Fruit fly (Drosophila melanogaster) whole organism, embryonic: ENCODE data around the gene CG5762.

Experiments used
- CG12071 ChIP-seq: fragments of 200-800 bp; sonication (Bioruptor generic); optimal IDR thresholded peaks from 3 replicates; lab custom pipeline; 2018; ENCODE audit warnings: missing biosample characterization, mild to moderate bottlenecking, missing genetic modification characterization
- CG12236 ChIP-seq: fragments of 200-800 bp; sonication (Bioruptor generic); optimal IDR thresholded peaks from 2 replicates; lab custom pipeline; 2016; ENCODE audit warnings: missing biosample characterization, missing genetic modification characterization
- CG1233 ChIP-seq: fragments of 200-800 bp; sonication (Bioruptor generic); optimal IDR thresholded peaks from 4 replicates; lab custom pipeline; 2018; ENCODE audit warnings: missing biosample characterization, mild to moderate bottlenecking, missing genetic modification characterization
- CG13624 ChIP-seq: fragments of 200-800 bp; sonication (Bioruptor generic); optimal IDR thresholded peaks from 2 replicates; lab custom pipeline; 2016; ENCODE audit warnings: missing biosample characterization, missing genetic modification characterization
- CG14441 ChIP-seq: fragments of 200-800 bp; sonication (Bioruptor generic); IDR thresholded peaks from 2 replicates; pipeline ENCODE4 v1.3.6; 2022; ENCODE audit warnings: missing biosample characterization, missing genetic modification characterization
- CG1529 ChIP-seq: fragments of 200-800 bp; sonication (Bioruptor generic); optimal IDR thresholded peaks from 3 replicates; lab custom pipeline; 2018; ENCODE audit warnings: missing biosample characterization, missing genetic modification characterization
- CG17186 ChIP-seq: fragments of 200-800 bp; sonication (Bioruptor generic); optimal IDR thresholded peaks from 3 replicates; lab custom pipeline; 2017; ENCODE audit warnings: missing biosample characterization, missing genetic modification reagents, missing genetic modification characterization
- CG2120 ChIP-seq: fragments of 200-800 bp; sonication (Bioruptor generic); optimal IDR thresholded peaks from 3 replicates; lab custom pipeline; 2016; ENCODE audit warnings: missing biosample characterization, missing genetic modification characterization
- CG2129 ChIP-seq: fragments of 200-800 bp; sonication (Bioruptor generic); IDR thresholded peaks from 2 replicates; pipeline ENCODE4 v1.3.6; 2022; ENCODE audit warnings: missing biosample characterization, missing genetic modification characterization; ENCODE audit not compliant: partially characterized antibody
- CG2199 ChIP-seq: fragments of 200-800 bp; sonication (Bioruptor generic); IDR thresholded peaks from 3 replicates; pipeline ENCODE4 v1.3.6; 2022; ENCODE audit warnings: missing biosample characterization, missing genetic modification characterization
- CG31441 ChIP-seq: fragments of 200-800 bp; sonication (Bioruptor generic); IDR thresholded peaks from 2 replicates; pipeline ENCODE4 v1.3.6; 2022; ENCODE audit warnings: missing biosample characterization, missing genetic modification characterization
- CG3407 ChIP-seq: fragments of 200-800 bp; sonication (Bioruptor generic); optimal IDR thresholded peaks from 2 replicates; lab custom pipeline; 2018; ENCODE audit warnings: missing biosample characterization, mild to moderate bottlenecking, missing genetic modification characterization
- CG4360 ChIP-seq: fragments of 200-800 bp; sonication (Bioruptor generic); IDR thresholded peaks from 2 replicates; pipeline ENCODE4 v1.3.6; 2022; ENCODE audit warnings: missing biosample characterization, missing genetic modification characterization
- CG5953 ChIP-seq: fragments of 200-800 bp; sonication (Bioruptor generic); IDR thresholded peaks from 2 replicates; pipeline ENCODE4 v1.3.6; 2022; ENCODE audit warnings: missing biosample characterization, missing genetic modification characterization
- CG6654 ChIP-seq: fragments of 200-800 bp; sonication (Bioruptor generic); optimal IDR thresholded peaks from 2 replicates; lab custom pipeline; 2017; ENCODE audit warnings: missing biosample characterization, mild to moderate bottlenecking, missing genetic modification characterization
- CG6813 ChIP-seq: fragments of 200-800 bp; sonication (Bioruptor generic); optimal IDR thresholded peaks from 2 replicates; lab custom pipeline; 2017; ENCODE audit warnings: missing biosample characterization, missing genetic modification characterization, mild to moderate bottlenecking, moderate library complexity, missing genetic modification reagents
- CG7786 ChIP-seq: fragments of 200-800 bp; sonication (Bioruptor generic); optimal IDR thresholded peaks from 2 replicates; lab custom pipeline; 2016; ENCODE audit warnings: missing biosample characterization, missing genetic modification characterization
- CG7839 ChIP-seq: fragments of 200-800 bp; sonication (Bioruptor generic); optimal IDR thresholded peaks from 3 replicates; lab custom pipeline; 2018; ENCODE audit warnings: missing biosample characterization, mild to moderate bottlenecking, missing genetic modification characterization, moderate library complexity
- CG9609 ChIP-seq: fragments of 200-800 bp; sonication (Bioruptor generic); optimal IDR thresholded peaks from 3 replicates; lab custom pipeline; 2016; ENCODE audit warnings: missing biosample characterization, missing genetic modification characterization
- CG9932 ChIP-seq: fragments of 200-800 bp; sonication (Bioruptor generic); IDR thresholded peaks from 2 replicates; pipeline ENCODE4 v1.3.6; 2022; ENCODE audit warnings: missing biosample characterization, missing genetic modification characterization
- Chrac-16 ChIP-seq: fragments of 200-800 bp; sonication (Bioruptor generic); optimal IDR thresholded peaks from 3 replicates; lab custom pipeline; 2016; ENCODE audit warnings: missing biosample characterization, missing genetic modification characterization
- Dll ChIP-seq: fragments of 200-800 bp; sonication (Bioruptor generic); IDR thresholded peaks from 4 replicates; pipeline ENCODE4 v1.3.6; 2022; ENCODE audit warnings: missing biosample characterization, missing genetic modification characterization; ENCODE audit not compliant: partially characterized antibody
- Doc2 ChIP-seq: fragments of 200-800 bp; sonication (Bioruptor generic); IDR thresholded peaks from 2 replicates; pipeline ENCODE4 v1.3.6; 2022; ENCODE audit warnings: missing biosample characterization, missing genetic modification characterization
- Dp ChIP-seq: fragments of 200-800 bp; sonication (Bioruptor generic); optimal IDR thresholded peaks from 2 replicates; lab custom pipeline; 2018; ENCODE audit warnings: missing biosample characterization, mild to moderate bottlenecking, missing genetic modification characterization, moderate library complexity
- Dref ChIP-seq: fragments of 200-800 bp; sonication (Bioruptor generic); IDR thresholded peaks from 2 replicates; pipeline ENCODE4 v1.3.6; 2022; ENCODE audit warnings: missing biosample characterization, missing genetic modification characterization
- Eip74EF ChIP-seq, 2 experiments: fragments of 200-800 bp in 1 of 2; fragments of >200 bp in 1 of 2; sonication (Bioruptor generic) in 1 of 2; optimal IDR thresholded peaks; 2 replicates each; lab custom pipeline; 2017 to 2019; ENCODE audit warnings: missing biosample characterization in 2 of 2, missing genetic modification characterization in 2 of 2, mild to moderate bottlenecking in 1 of 2, moderate library complexity in 1 of 2
- H15 ChIP-seq: fragments of 200-800 bp; sonication (Bioruptor generic); IDR thresholded peaks from 3 replicates; pipeline ENCODE4 v1.3.6; 2022; ENCODE audit warnings: missing biosample characterization, missing genetic modification characterization
- Hr3 ChIP-seq: fragments of 200-800 bp; sonication (Bioruptor generic); optimal IDR thresholded peaks from 3 replicates; lab custom pipeline; 2016; ENCODE audit warnings: missing biosample characterization, missing genetic modification characterization
- NfI ChIP-seq: fragments of 200-800 bp; sonication (Bioruptor generic); optimal IDR thresholded peaks from 3 replicates; lab custom pipeline; 2018; ENCODE audit warnings: missing biosample characterization, mild to moderate bottlenecking, missing genetic modification characterization, moderate library complexity
- Poxn ChIP-seq: fragments of 200-800 bp; sonication (Bioruptor generic); IDR thresholded peaks from 2 replicates; pipeline ENCODE4 v1.3.6; 2022; ENCODE audit warnings: missing biosample characterization, missing genetic modification characterization
- Sry-δ ChIP-seq: fragments of 200-800 bp; sonication (Bioruptor generic); optimal IDR thresholded peaks from 2 replicates; lab custom pipeline; 2016; ENCODE audit warnings: missing biosample characterization, missing genetic modification characterization
- Tbp ChIP-seq: fragments of >200 bp; optimal IDR thresholded peaks from 2 replicates; lab custom pipeline; 2018; ENCODE audit warnings: missing biosample characterization, missing genetic modification characterization
- YL-1 ChIP-seq: fragments of 200-800 bp; sonication (Bioruptor generic); optimal IDR thresholded peaks from 3 replicates; lab custom pipeline; 2017; ENCODE audit warnings: missing biosample characterization, mild to moderate bottlenecking, missing genetic modification characterization
- abd-A ChIP-seq: fragments of 200-800 bp; sonication (Bioruptor generic); optimal IDR thresholded peaks from 3 replicates; lab custom pipeline; 2019; ENCODE audit warnings: missing biosample characterization, mild to moderate bottlenecking, missing genetic modification characterization, moderate library complexity
- ase ChIP-seq: fragments of 200-800 bp; sonication (Bioruptor generic); IDR thresholded peaks from 3 replicates; pipeline ENCODE4 v1.3.6; 2022; ENCODE audit warnings: missing biosample characterization, missing genetic modification characterization
- br ChIP-seq: fragments of >200 bp; optimal IDR thresholded peaks from 2 replicates; lab custom pipeline; 2017
- crc ChIP-seq: fragments of 200-800 bp; sonication (Bioruptor generic); optimal IDR thresholded peaks from 2 replicates; lab custom pipeline; 2016; ENCODE audit warnings: missing biosample characterization, missing genetic modification characterization
- cwo ChIP-seq: fragments of 200-800 bp; sonication (Bioruptor generic); optimal IDR thresholded peaks from 3 replicates; lab custom pipeline; 2017; ENCODE audit warnings: missing biosample characterization, missing genetic modification characterization, mild to moderate bottlenecking, moderate library complexity, missing genetic modification reagents
- dan ChIP-seq: fragments of 200-800 bp; sonication (Bioruptor generic); IDR thresholded peaks from 2 replicates; pipeline ENCODE4 v1.3.6; 2022; ENCODE audit warnings: missing biosample characterization, missing genetic modification characterization
- grau ChIP-seq: fragments of 200-800 bp; optimal IDR thresholded peaks from 3 replicates; lab custom pipeline; 2019; ENCODE audit warnings: missing biosample characterization, mild to moderate bottlenecking, missing genetic modification characterization, moderate library complexity
- insv ChIP-seq, 2 experiments: fragments of 200-800 bp; sonication (Bioruptor generic); optimal IDR thresholded peaks; 3 replicates each; lab custom pipeline; 2016 to 2018; ENCODE audit warnings: missing biosample characterization in 2 of 2, missing genetic modification characterization in 2 of 2
- knrl ChIP-seq: fragments of 200-800 bp; sonication (Bioruptor generic); IDR thresholded peaks from 3 replicates; pipeline ENCODE4 v1.3.6; 2022; ENCODE audit warnings: missing biosample characterization, missing genetic modification characterization; ENCODE audit not compliant: partially characterized antibody
- lola ChIP-seq, 3 experiments: fragments of >200 bp in 2 of 3; fragments of 200-800 bp in 1 of 3; sonication (Bioruptor generic) in 1 of 3; optimal IDR thresholded peaks; 2 replicates each; lab custom pipeline; 2017 to 2019; ENCODE audit warnings: missing biosample characterization in 3 of 3, missing genetic modification characterization in 3 of 3, mild to moderate bottlenecking in 1 of 3, moderate library complexity in 1 of 3
- nau ChIP-seq: fragments of 200-800 bp; sonication (Bioruptor generic); optimal IDR thresholded peaks from 3 replicates; lab custom pipeline; 2017; ENCODE audit warnings: missing biosample characterization, mild to moderate bottlenecking, missing genetic modification characterization, missing genetic modification reagents
- nerfin-2 ChIP-seq: fragments of 200-800 bp; sonication (Bioruptor generic); IDR thresholded peaks from 2 replicates; pipeline ENCODE4 v1.3.6; 2022; ENCODE audit warnings: missing biosample characterization, missing genetic modification characterization; ENCODE audit not compliant: partially characterized antibody
- oc ChIP-seq: fragments of 200-800 bp; sonication (Bioruptor generic); optimal IDR thresholded peaks from 2 replicates; lab custom pipeline; 2018; ENCODE audit warnings: missing biosample characterization, mild to moderate bottlenecking, missing genetic modification characterization, moderate library complexity
- p53 ChIP-seq: fragments of 200-800 bp; sonication (Bioruptor generic); optimal IDR thresholded peaks from 2 replicates; lab custom pipeline; 2016; ENCODE audit warnings: missing biosample characterization, missing genetic modification characterization
- pfk ChIP-seq: fragments of 200-800 bp; sonication (Bioruptor generic); optimal IDR thresholded peaks from 2 replicates; lab custom pipeline; 2018; ENCODE audit warnings: missing biosample characterization, mild to moderate bottlenecking, missing genetic modification characterization, moderate library complexity
- so ChIP-seq: fragments of 200-800 bp; sonication (Bioruptor generic); IDR thresholded peaks from 3 replicates; pipeline ENCODE4 v1.3.6; 2022; ENCODE audit warnings: missing biosample characterization, missing genetic modification characterization
- tup ChIP-seq: fragments of 200-800 bp; sonication (Bioruptor generic); optimal IDR thresholded peaks from 2 replicates; lab custom pipeline; 2016; ENCODE audit warnings: missing biosample characterization, mild to moderate bottlenecking, missing genetic modification characterization, moderate library complexity

CG5762 gene

dm6 chr3R:24333182-24333808 is 28.2 kb downstream of the CG5762 start, which contains the start of the genes Rrp5 and Dis3 (continued):
- TF ChIP-seq CG5953 (GFP tag; lab: Robert Waterston, UW) (peak; percentile 17; the same call in 1 of the 2 replicates), nau (no peak), Poxn (GFP tag; lab: Robert Waterston, UW) (no peak), CG4360 (no peak), Tbp (no peak), CG2120 (GFP tag; lab: Kevin White, UChicago) (no peak), CG12236 (no peak), H15 (0 out of 3 replicates have a peak, but pooled peaks have one; percentile 35), dan (GFP tag; lab: Robert Waterston, UW) (no peak), CG31441 (GFP tag; lab: Robert Waterston, UW) (no peak), so (GFP tag; lab: Robert Waterston, UW) (no peak), Chrac-16 (GFP tag; lab: Kevin White, UChicago) (no peak), Sry-δ (GFP tag; lab: Kevin White, UChicago) (peak; percentile 65), CG9932 (GFP tag; lab: Robert Waterston, UW) (peak; percentile 77), Dp (peak; percentile 64), grau (tag; lab: Kevin White, UChicago) (no peak), knrl (GFP tag; lab: Robert Waterston, UW) (peak; percentile 64; the same call in 2 of the 3 replicates), CG3407 (GFP tag; lab: Kevin White, UChicago) (no peak), NfI (no peak), p53 (GFP tag; lab: Kevin White, UChicago) (peak; percentile 65), crc (GFP tag; lab: Kevin White, UChicago) (no peak), CG2199 (GFP tag; lab: Robert Waterston, UW) (no peak; the same call in 2 of the 3 replicates), lola (GFP tag; optimal IDR thresholded peaks at IDR 0.05; lab: Kevin White, UChicago) (no peak), pfk (GFP tag; lab: Kevin White, UChicago) (peak; percentile 6), br (lab: Kevin White, UChicago) (no peak), CG1529 (GFP tag; lab: Kevin White, UChicago) (no peak), CG9609 (GFP tag; lab: Kevin White, UChicago) (peak; percentile 65), Dref (peak; percentile 58), Doc2 (GFP tag; lab: Robert Waterston, UW) (no peak), cwo (GFP tag; lab: Kevin White, UChicago) (peak; percentile 87), CG17186 (GFP tag; lab: Kevin White, UChicago) (peak; percentile 87), CG2129 (GFP tag; lab: Robert Waterston, UW) (no peak), ase (GFP tag; lab: Robert Waterston, UW) (0 out of 3 replicates have a peak, but pooled peaks have one; percentile 49), Hr3 (GFP tag; lab: Kevin White, UChicago) (peak; percentile 15), insv (GFP tag; optimal IDR thresholded peaks at IDR 0.05; lab: Kevin White, UChicago) (no peak), tup (GFP tag; lab: Kevin White, UChicago) (no peak), CG12071 (GFP tag; lab: Kevin White, UChicago) (no peak), Eip74EF (GFP tag; optimal IDR thresholded peaks at IDR 0.05; lab: Kevin White, UChicago) (no peak), CG6813 (no peak), CG13624 (GFP tag; lab: Kevin White, UChicago) (peak; percentile 53), YL-1 (GFP tag; lab: Kevin White, UChicago) (peak; percentile 97), nerfin-2 (GFP tag; lab: Robert Waterston, UW) (no peak), abd-A (tag; lab: Kevin White, UChicago) (no peak), CG6654 (GFP tag; lab: Kevin White, UChicago) (no peak), CG1233 (GFP tag; lab: Kevin White, UChicago) (no peak), Dll (0 out of 4 replicates have a peak, but pooled peaks have one; percentile 17), oc (no peak), CG14441 (peak; percentile 30; the same call in 1 of the 2 replicates), CG7839 (tag; lab: Kevin White, UChicago) (no peak), CG7786 (peak; percentile 43)
